Fruit fly (Drosophila melanogaster): ENCODE data around the gene CG11977.

CG11977 gene

DNA sequence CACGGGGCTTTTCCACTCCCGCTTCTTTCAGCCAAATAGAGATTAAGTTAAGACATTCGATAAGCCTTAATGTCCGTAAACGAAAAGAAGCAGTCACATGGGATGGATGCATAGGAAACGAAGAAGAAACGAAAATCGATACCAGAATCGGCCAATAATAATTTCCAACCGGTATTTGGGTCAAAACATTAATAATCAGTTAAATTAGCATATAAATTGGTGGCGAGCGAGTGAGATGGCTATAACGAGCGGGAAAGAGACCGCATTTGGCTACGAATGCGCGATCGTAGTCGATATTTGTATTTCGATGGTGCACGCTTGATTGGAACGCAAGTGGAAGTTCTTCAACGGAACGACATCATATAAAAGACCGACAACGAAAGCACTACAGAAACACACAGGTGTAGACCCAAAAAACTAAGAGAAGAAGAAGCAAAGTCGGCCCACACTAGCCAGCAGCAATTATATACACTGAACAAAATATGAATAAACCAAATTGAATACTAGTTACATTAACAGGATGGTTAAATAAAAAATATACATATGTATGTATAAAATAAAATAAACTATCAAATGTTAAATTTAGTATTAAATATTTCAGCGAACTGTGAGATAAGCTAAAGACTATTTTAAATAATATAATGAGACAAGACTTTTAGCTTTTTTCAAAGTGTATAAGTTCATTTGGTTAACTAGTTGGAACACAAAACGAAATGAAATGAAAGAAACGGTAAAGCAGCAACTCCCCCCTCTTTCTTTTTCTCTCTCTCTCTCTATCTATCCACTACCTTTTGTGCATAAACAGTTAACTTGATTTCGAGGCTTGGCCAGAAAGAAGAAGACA lies 42.8 kb upstream of the CG11977 start (continued):
- no peak for TF ChIP-seq CG18476 (GFP tag; optimal IDR thresholded peaks at IDR 0.05)
- no peak for TF ChIP-seq CG34376 (GFP tag; optimal IDR thresholded peaks at IDR 0.05)
- no peak for TF ChIP-seq ham (GFP tag; IDR thresholded peaks at IDR 0.05)
- TF ChIP-seq gcm2 (GFP tag; optimal IDR thresholded peaks at IDR 0.05) = no peak
- TF ChIP-seq scrt (GFP tag; optimal IDR thresholded peaks at IDR 0.05) = no peak
- TF ChIP-seq pnt (GFP tag; optimal IDR thresholded peaks at IDR 0.05) = no peak
- no peak for TF ChIP-seq CG4360 (GFP tag; IDR thresholded peaks at IDR 0.05)
- no peak for TF ChIP-seq CG33213 (GFP tag; optimal IDR thresholded peaks at IDR 0.05)
- no peak for TF ChIP-seq bigmax (GFP tag; optimal IDR thresholded peaks at IDR 0.05)
- no peak for TF ChIP-seq fd102C (GFP tag; optimal IDR thresholded peaks at IDR 0.05)
- TF ChIP-seq vvl (GFP tag; IDR thresholded peaks at IDR 0.05) = peak; percentile 74
- peak; percentile 4 for TF ChIP-seq Fer3 (tag; optimal IDR thresholded peaks at IDR 0.05)
- no peak for TF ChIP-seq GATAe (GFP tag; conservative IDR thresholded peaks at IDR 0.05)
- no peak for TF ChIP-seq fd64A (GFP tag; optimal IDR thresholded peaks at IDR 0.05)
- no peak for TF ChIP-seq vnd (GFP tag; IDR thresholded peaks at IDR 0.05; ENCODE audit: partially characterized antibody)
- no peak; the same call in 1 of the 2 replicates for TF ChIP-seq stc (GFP tag; IDR thresholded peaks at IDR 0.05)
- peak; percentile 64 for TF ChIP-seq CG7556 (GFP tag; optimal IDR thresholded peaks at IDR 0.05)
- TF ChIP-seq CG6765 (GFP tag; optimal IDR thresholded peaks at IDR 0.05) = no peak
- TF ChIP-seq ems (GFP tag; optimal IDR thresholded peaks at IDR 0.05) = no peak
- no peak for TF ChIP-seq Hmx (GFP tag; optimal IDR thresholded peaks at IDR 0.05)
- no peak for TF ChIP-seq klu (GFP tag; IDR thresholded peaks at IDR 0.05)
- TF ChIP-seq onecut (GFP tag; IDR thresholded peaks at IDR 0.05) = peak; percentile 86
- TF ChIP-seq CG11093 (GFP tag; IDR thresholded peaks at IDR 0.05) = no peak
- TF ChIP-seq CG10431 (GFP tag; optimal IDR thresholded peaks at IDR 0.05) = no peak
- no peak for TF ChIP-seq H2.0 (GFP tag; IDR thresholded peaks at IDR 0.05)
- no peak for TF ChIP-seq pb (GFP tag; optimal IDR thresholded peaks at IDR 0.05)
- TF ChIP-seq sob (GFP tag; IDR thresholded peaks at IDR 0.05) = no peak
- peak; percentile 36 for TF ChIP-seq CG1602 (GFP tag; optimal IDR thresholded peaks at IDR 0.05)
- TF ChIP-seq kay (GFP tag; optimal IDR thresholded peaks at IDR 0.05) = no peak
- TF ChIP-seq mam (GFP tag; optimal IDR thresholded peaks at IDR 0.05) = no peak
- TF ChIP-seq B-H2 (GFP tag; optimal IDR thresholded peaks at IDR 0.05) = no peak
- TF ChIP-seq wek (GFP tag; optimal IDR thresholded peaks at IDR 0.05) = no peak
- peak; percentile 15 for TF ChIP-seq Hr3 (GFP tag; optimal IDR thresholded peaks at IDR 0.05)
- TF ChIP-seq CG17359 (tag; optimal IDR thresholded peaks at IDR 0.05) = peak; percentile 79
- TF ChIP-seq hkb (optimal IDR thresholded peaks at IDR 0.05) = no peak
- peak; percentile 28; the same call in 1 of the 2 replicates for TF ChIP-seq hkb (GFP tag; IDR thresholded peaks at IDR 0.05)
- TF ChIP-seq nmo (GFP tag; optimal IDR thresholded peaks at IDR 0.05) = peak; percentile 77
- no peak for TF ChIP-seq Dbx (GFP tag; IDR thresholded peaks at IDR 0.05)
- no peak for TF ChIP-seq caup (GFP tag; optimal IDR thresholded peaks at IDR 0.05; ENCODE audit: severe bottlenecking)
- TF ChIP-seq Nf-YB (GFP tag; optimal IDR thresholded peaks at IDR 0.05) = peak; percentile 46
- TF ChIP-seq CG10462 (GFP tag; optimal IDR thresholded peaks at IDR 0.05) = no peak
- no peak for TF ChIP-seq CG5180 (GFP tag; optimal IDR thresholded peaks at IDR 0.05)
- TF ChIP-seq Tbp (GFP tag; optimal IDR thresholded peaks at IDR 0.05) = no peak
- peak; percentile 89 for TF ChIP-seq kni (GFP tag; optimal IDR thresholded peaks at IDR 0.05)
- no peak for TF ChIP-seq mld (GFP tag; IDR thresholded peaks at IDR 0.05; ENCODE audit: partially characterized antibody)
- no peak for TF ChIP-seq jing (GFP tag; optimal IDR thresholded peaks at IDR 0.05)
- TF ChIP-seq so (GFP tag; IDR thresholded peaks at IDR 0.05) = no peak
- peak; percentile 77 for TF ChIP-seq CG15601 (tag; optimal IDR thresholded peaks at IDR 0.05)
- peak; percentile 37; the same call in 1 of the 2 replicates for TF ChIP-seq sisA (GFP tag; IDR thresholded peaks at IDR 0.05)
- TF ChIP-seq bcd (GFP tag; optimal IDR thresholded peaks at IDR 0.05) = no peak
